Worm (Caenorhabditis elegans) whole organism, L4/young adult: ENCODE measurements around the gene col-114.

ENCODE experiments used
- W03F9.2 ChIP-seq: fragments of 150-350 bp; optimal IDR thresholded peaks from 2 replicates; lab custom pipeline; 2014; ENCODE audit warnings: missing biosample characterization, missing genetic modification characterization
- dao-5 ChIP-seq: sonication (generic microtip); optimal IDR thresholded peaks from 2 replicates; lab custom pipeline; 2016; ENCODE audit warnings: missing genotype, missing genetic modification characterization, moderate library complexity, missing compliant biosample characterization

DNA sequence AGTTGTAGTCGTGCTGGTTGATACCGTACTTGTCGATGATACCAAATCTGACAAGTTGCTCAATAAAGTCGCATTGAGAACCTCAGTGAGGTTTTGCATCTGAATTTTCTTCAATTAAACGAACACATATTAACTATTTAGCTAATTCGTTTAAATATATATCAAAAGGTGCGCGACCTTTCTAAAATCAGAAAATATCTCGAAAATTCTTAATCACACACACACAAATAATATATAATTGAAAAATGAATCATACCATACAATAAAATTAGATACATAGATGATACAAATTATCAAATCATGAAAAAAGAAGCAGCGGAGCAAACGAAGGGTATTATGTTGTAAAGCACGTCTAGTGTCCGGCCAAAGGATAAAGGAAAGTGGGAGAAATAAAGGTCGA, 18.2 kb downstream of the col-114 start, which contains the start of gene D2024.5:
- no peak for TF ChIP-seq dao-5
- TF ChIP-seq W03F9.2 = no peak
